Worm (Caenorhabditis elegans): ENCODE measurements around the gene glb-25.

- TF ChIP-seq egl-27 (tag; optimal IDR thresholded peaks at IDR 0.05) = no peak
- TF ChIP-seq elt-3 (tag; optimal IDR thresholded peaks at IDR 0.05) = no peak
- TF ChIP-seq fos-1 (tag; optimal IDR thresholded peaks at IDR 0.05) = no peak
- TF ChIP-seq aly-2 (tag; optimal IDR thresholded peaks at IDR 0.05) = no peak
Measured at ce11 chrV:1889996-1890395, 48.1 kb upstream of the glb-25 start.

All from whole organism, L2 larva.